Worm (Caenorhabditis elegans): ENCODE results near the gene srh-187.

srh-187 gene

DNA sequence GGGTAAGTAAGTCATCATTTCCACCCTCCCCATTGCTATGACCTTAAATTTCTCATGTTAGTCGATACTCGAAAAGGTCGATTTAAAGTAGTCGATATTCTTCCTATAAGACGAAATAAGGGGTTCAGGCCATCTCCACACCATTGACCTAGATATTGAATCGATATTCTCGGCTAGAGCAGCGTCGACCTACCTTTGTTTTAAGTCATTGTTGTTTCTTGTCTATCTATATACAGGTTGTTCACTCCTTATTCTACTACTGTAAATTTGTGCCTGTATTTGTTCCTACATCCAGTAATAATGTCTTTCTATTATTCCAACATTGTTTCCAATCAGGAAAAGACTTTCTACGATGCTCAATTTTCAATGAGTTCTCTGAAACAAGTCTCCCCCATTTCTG, 12.8 kb downstream of the srh-187 start, which contains the start of gene F10G2.4:
Gene F10G2.4 (plus strand): TSS at position 301 of the 400 bp plus-strand sequence.
- TF ChIP-seq nhr-12 (tag; optimal IDR thresholded peaks at IDR 0.05) = no peak
- TF ChIP-seq unc-55 (GFP tag; optimal IDR thresholded peaks at IDR 0.05) = no peak

DNA sequence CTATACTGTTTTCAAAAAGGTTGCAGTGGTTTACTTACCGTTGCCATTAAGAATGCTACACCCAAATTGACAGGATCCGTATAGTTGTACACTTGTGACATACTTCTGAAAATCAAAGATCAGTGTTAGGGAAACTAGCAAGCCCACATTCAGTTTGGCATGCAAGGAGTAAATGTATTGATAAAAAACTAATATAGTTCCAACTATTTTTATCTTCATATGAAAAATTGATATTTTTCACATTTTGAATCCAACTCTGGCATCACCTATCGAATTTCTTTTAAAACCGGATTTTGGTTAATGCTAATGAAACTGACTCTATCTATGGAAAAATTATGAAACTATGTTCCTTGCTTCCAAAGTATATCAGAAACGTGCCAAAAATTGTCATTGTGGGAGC, 14.4 kb downstream of the srh-187 start, which contains the start of gene srx-92:
Gene srx-92 (minus strand): TSS at position 101 of the 400 bp plus-strand sequence.
- no peak for TF ChIP-seq ceh-82 (tag; optimal IDR thresholded peaks at IDR 0.05)
- no peak for TF ChIP-seq lsy-2 (tag; optimal IDR thresholded peaks at IDR 0.05)
- TF ChIP-seq nhr-11 (tag; optimal IDR thresholded peaks at IDR 0.05) = no peak
- TF ChIP-seq mab-5 (tag; optimal IDR thresholded peaks at IDR 0.05) = no peak
- TF ChIP-seq nhr-77 (tag; optimal IDR thresholded peaks at IDR 0.05) = no peak
- TF ChIP-seq blmp-1 (tag; optimal IDR thresholded peaks at IDR 0.05; ENCODE audit: insufficient read depth) = no peak
- TF ChIP-seq nhr-25 (tag; optimal IDR thresholded peaks at IDR 0.05) = no peak
- TF ChIP-seq mdl-1 (tag; optimal IDR thresholded peaks at IDR 0.05) = no peak
- TF ChIP-seq R02D3.7 (tag; optimal IDR thresholded peaks at IDR 0.05) = no peak
- no peak for TF ChIP-seq ama-1 (optimal IDR thresholded peaks at IDR 0.05)
- no peak for TF ChIP-seq nhr-21 (tag; optimal IDR thresholded peaks at IDR 0.05)
- TF ChIP-seq zag-1 (tag; optimal IDR thresholded peaks at IDR 0.05) = no peak
- TF ChIP-seq crh-2 (tag; optimal IDR thresholded peaks at IDR 0.05) = no peak
- TF ChIP-seq aly-2 (tag; optimal IDR thresholded peaks at IDR 0.05) = no peak
- TF ChIP-seq mbf-1 (tag; optimal IDR thresholded peaks at IDR 0.05) = no peak
- TF ChIP-seq unc-39 (tag; optimal IDR thresholded peaks at IDR 0.05) = no peak
- TF ChIP-seq elt-3 (tag; optimal IDR thresholded peaks at IDR 0.05) = no peak
- no peak for TF ChIP-seq fos-1 (tag; optimal IDR thresholded peaks at IDR 0.05)
- TF ChIP-seq sem-4 (tag; optimal IDR thresholded peaks at IDR 0.05) = no peak
- no peak for TF ChIP-seq peb-1 (tag; optimal IDR thresholded peaks at IDR 0.05)

DNA sequence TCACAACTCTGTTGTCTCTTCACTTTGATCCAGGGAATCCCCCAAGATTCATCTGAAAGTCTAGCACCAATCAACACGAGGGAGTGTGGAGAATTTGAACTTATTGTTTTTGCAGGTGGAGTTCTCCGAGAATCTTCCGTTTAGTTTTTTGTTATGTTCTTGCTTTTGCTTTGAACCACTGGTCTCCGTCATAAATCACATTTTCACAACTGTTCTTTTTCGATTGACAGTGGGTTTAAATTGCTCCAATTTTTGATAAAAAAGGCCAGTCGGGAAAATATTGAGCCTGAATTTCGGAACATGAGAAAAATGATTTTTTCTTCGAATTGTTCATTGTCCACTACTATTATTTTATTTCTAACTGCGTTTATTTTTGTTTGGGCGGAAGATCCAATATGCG, 17.8 kb downstream of the srh-187 start, which contains the start of gene F10G2.10:
Gene F10G2.10 (plus strand): TSS at position 301 of the 400 bp plus-strand sequence.
- TF ChIP-seq C34F6.9 (tag; optimal IDR thresholded peaks at IDR 0.05) = no peak
- TF ChIP-seq ztf-1 (GFP tag; conservative IDR thresholded peaks at IDR 0.05) = no peak
- TF ChIP-seq unc-55 (GFP tag; optimal IDR thresholded peaks at IDR 0.05) = no peak
- no peak for TF ChIP-seq F13H6.1 (tag; optimal IDR thresholded peaks at IDR 0.05)
- TF ChIP-seq egl-27 (tag; optimal IDR thresholded peaks at IDR 0.05) = no peak
- TF ChIP-seq lsy-2 (tag; optimal IDR thresholded peaks at IDR 0.05) = no peak
- TF ChIP-seq nhr-10 (tag; optimal IDR thresholded peaks at IDR 0.05) = no peak
- no peak for TF ChIP-seq skn-1 (tag; optimal IDR thresholded peaks at IDR 0.05)
- TF ChIP-seq nhr-77 (tag; optimal IDR thresholded peaks at IDR 0.05) = no peak
- no peak for TF ChIP-seq ceh-16 (tag; optimal IDR thresholded peaks at IDR 0.05)
- no peak for TF ChIP-seq lin-13 (GFP tag; optimal IDR thresholded peaks at IDR 0.05)
- TF ChIP-seq zag-1 (tag; optimal IDR thresholded peaks at IDR 0.05) = no peak
- no peak for TF ChIP-seq lin-11 (tag; optimal IDR thresholded peaks at IDR 0.05)
- no peak for TF ChIP-seq mdl-1 (tag; optimal IDR thresholded peaks at IDR 0.05)
- no peak for TF ChIP-seq nhr-237 (tag; optimal IDR thresholded peaks at IDR 0.05)
- no peak for TF ChIP-seq dmd-4 (tag; optimal IDR thresholded peaks at IDR 0.05)

ce11 chrV:7320909-7321308, 18.8 kb downstream of the srh-187 start, which contains the start of gene lmd-4:
lmd-4 (minus strand) TSS chrV:7321009.
- TF ChIP-seq R02D3.7 (tag; optimal IDR thresholded peaks at IDR 0.05) (no peak), sma-3 (GFP tag; optimal IDR thresholded peaks at IDR 0.05) (no peak), ztf-4 (tag; optimal IDR thresholded peaks at IDR 0.05) (no peak), nhr-10 (tag; optimal IDR thresholded peaks at IDR 0.05) (no peak), nhr-23 (tag; optimal IDR thresholded peaks at IDR 0.05) (no peak), egl-27 (tag; optimal IDR thresholded peaks at IDR 0.05) (no peak), unc-62 (GFP tag; optimal IDR thresholded peaks at IDR 0.05) (no peak), alr-1 (tag; optimal IDR thresholded peaks at IDR 0.05) (no peak)

DNA sequence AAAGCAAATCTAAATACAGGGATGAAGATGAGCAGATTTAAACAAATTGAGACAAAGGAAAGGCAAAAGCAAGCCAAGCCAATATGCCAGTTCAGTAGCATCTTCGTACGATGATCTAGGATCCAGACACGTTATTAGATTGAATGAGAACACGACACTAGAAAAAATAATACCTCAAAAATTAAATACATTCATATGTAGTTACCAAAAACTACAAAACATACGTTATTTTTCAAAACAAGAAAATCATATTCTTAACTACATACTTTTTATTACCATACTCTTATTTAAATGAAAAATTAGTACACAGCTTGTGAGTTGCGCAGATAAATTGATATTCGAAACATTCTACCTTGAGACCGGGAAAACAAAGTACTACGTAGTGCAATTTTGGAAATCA, 26.5 kb downstream of the srh-187 start, which contains the start of gene srx-6:
Gene srx-6 (minus strand): TSS at position 101 of the 400 bp plus-strand sequence.
- TF ChIP-seq Y55F3AM.14 (GFP tag; optimal IDR thresholded peaks at IDR 0.05) = no peak
- TF ChIP-seq lsy-2 (tag; optimal IDR thresholded peaks at IDR 0.05) = no peak
- no peak for TF ChIP-seq unc-62 (GFP tag; optimal IDR thresholded peaks at IDR 0.05)
- TF ChIP-seq peb-1 (tag; optimal IDR thresholded peaks at IDR 0.05) = no peak
- TF ChIP-seq unc-55 (GFP tag; optimal IDR thresholded peaks at IDR 0.05) = no peak
